Worm (Caenorhabditis elegans): Measurements from ENCODE around the gene Y17G7B.22.

The Y17G7B.22 gene

DNA sequence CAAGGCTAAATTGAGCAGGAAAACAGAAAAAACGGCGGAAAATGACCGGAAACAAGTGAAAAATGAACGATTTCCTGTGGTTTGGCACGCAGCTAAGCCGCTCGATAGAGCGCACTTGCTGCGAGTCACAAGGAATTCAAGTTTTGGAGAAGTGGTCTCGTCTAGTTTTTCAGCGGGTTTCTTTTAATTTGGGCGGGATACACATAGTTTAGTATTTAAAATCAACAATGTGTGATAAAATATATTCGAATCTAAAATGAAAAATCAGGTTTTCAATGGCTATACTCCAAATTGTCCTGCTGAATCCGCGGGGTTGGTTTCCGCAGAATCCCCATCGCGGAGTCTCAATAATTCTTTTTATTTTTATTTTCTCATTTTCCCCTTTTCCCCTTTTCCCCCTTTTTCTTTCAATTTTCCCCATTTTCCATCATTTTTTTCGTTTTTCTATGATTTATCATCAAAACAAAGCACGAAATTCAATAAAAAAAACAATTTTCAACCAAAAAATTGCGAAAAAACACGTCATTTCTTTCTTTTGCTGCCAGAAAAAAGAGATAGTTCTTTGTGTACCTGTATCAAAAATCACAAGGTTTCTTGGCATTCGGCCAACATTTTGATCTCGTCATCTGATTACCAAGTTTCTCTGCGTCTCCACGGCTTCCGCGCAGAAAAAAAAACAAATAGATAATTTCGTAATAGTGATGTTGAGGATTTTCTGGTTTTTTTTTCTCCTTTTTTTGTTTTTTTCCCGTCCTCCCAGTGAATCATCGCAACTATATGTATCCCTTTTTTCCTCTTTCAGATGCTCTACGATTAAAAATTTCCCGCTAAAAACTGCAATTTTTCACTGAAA, 25.5 kb upstream of the Y17G7B.22 start, which contains the start of gene ippk-1:
Gene ippk-1, plus strand, starts transcription at position 803 of the 853 bp plus-strand sequence.
- TF ChIP-seq tbx-11 (GFP tag; IDR thresholded peaks at IDR 0.05) (0 out of 2 replicates have a peak, but pooled peaks have one; percentile 54), hmbx-1 (tag; optimal IDR thresholded peaks at IDR 0.05) (no peak), ama-1 (optimal IDR thresholded peaks at IDR 0.05) (no peak), B0310.2 (tag; optimal IDR thresholded peaks at IDR 0.05) (peak; percentile 68), hnd-1 (tag; optimal IDR thresholded peaks at IDR 0.05) (peak; percentile 46), ets-7 (tag; optimal IDR thresholded peaks at IDR 0.05) (peak; percentile 73), flt-1 (GFP tag; IDR thresholded peaks at IDR 0.05) (no peak; the same call in 1 of the 2 replicates), tbx-37 (GFP tag; conservative IDR thresholded peaks at IDR 0.05) (no peak), ceh-13 (GFP tag; optimal IDR thresholded peaks at IDR 0.05) (peak; percentile 40), hmg-4 (GFP tag; optimal IDR thresholded peaks at IDR 0.05) (peak; percentile 51), sea-1 (GFP tag; conservative IDR thresholded peaks at IDR 0.05) (peak; percentile 74; the same call in 1 of the 2 replicates), aly-1 (tag; optimal IDR thresholded peaks at IDR 0.05) (no peak), tra-4 (tag; optimal IDR thresholded peaks at IDR 0.05) (peak; percentile 44), scrt-1 (GFP tag; IDR thresholded peaks at IDR 0.05) (no peak), ceh-36 (tag; optimal IDR thresholded peaks at IDR 0.05) (no peak), F13C5.2 (tag; optimal IDR thresholded peaks at IDR 0.05) (peak; percentile 71), pes-1 (GFP tag; IDR thresholded peaks at IDR 0.05) (peak; percentile 79)

- TF ChIP-seq ama-1 (optimal IDR thresholded peaks at IDR 0.05) (no peak), flt-1 (GFP tag; IDR thresholded peaks at IDR 0.05) (no peak), hmbx-1 (tag; optimal IDR thresholded peaks at IDR 0.05) (no peak), F13C5.2 (tag; optimal IDR thresholded peaks at IDR 0.05) (no peak), tbx-37 (GFP tag; conservative IDR thresholded peaks at IDR 0.05) (no peak), pes-1 (GFP tag; IDR thresholded peaks at IDR 0.05) (no peak), aly-1 (tag; optimal IDR thresholded peaks at IDR 0.05) (no peak), hnd-1 (tag; optimal IDR thresholded peaks at IDR 0.05) (no peak), hmg-4 (GFP tag; optimal IDR thresholded peaks at IDR 0.05) (no peak), ceh-13 (GFP tag; optimal IDR thresholded peaks at IDR 0.05) (no peak), ets-7 (tag; optimal IDR thresholded peaks at IDR 0.05) (no peak), scrt-1 (GFP tag; IDR thresholded peaks at IDR 0.05) (no peak), sea-1 (GFP tag; conservative IDR thresholded peaks at IDR 0.05) (no peak), B0310.2 (tag; optimal IDR thresholded peaks at IDR 0.05) (no peak), tra-4 (tag; optimal IDR thresholded peaks at IDR 0.05) (no peak), ceh-36 (tag; optimal IDR thresholded peaks at IDR 0.05) (no peak), tbx-11 (GFP tag; IDR thresholded peaks at IDR 0.05) (no peak)
Observed at ce11 chrII:12049281-12049680, 18.5 kb upstream of the Y17G7B.22 start, which contains the start of gene nadk-2. Gene nadk-2 (plus strand): TSS chrII:12049581.

DNA sequence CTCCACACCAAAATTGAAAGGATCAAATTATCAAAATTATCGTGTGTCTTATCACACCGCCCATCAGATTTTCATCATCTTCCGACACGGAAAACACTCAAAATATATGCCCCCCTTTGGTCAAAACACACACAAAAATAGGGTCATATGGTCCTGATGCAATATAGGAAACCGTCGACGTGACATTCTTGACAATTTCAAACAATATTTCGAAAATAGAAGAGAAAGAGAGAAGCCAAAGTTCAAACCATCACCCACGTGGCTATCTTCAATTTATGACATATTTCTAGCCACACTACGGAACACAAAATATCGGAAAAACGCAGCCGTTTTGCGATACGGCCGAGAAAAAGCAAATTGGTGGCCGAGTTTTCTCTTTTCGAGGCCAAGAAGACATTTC, 17.2 kb upstream of the Y17G7B.22 start:
- TF ChIP-seq B0310.2 (tag; optimal IDR thresholded peaks at IDR 0.05) = no peak
- TF ChIP-seq tbx-11 (GFP tag; IDR thresholded peaks at IDR 0.05) = no peak
- no peak for TF ChIP-seq aly-1 (tag; optimal IDR thresholded peaks at IDR 0.05)
- TF ChIP-seq scrt-1 (GFP tag; IDR thresholded peaks at IDR 0.05) = no peak
- TF ChIP-seq ceh-36 (tag; optimal IDR thresholded peaks at IDR 0.05) = no peak
- TF ChIP-seq sea-1 (GFP tag; conservative IDR thresholded peaks at IDR 0.05) = no peak
- no peak for TF ChIP-seq hmbx-1 (tag; optimal IDR thresholded peaks at IDR 0.05)
- no peak for TF ChIP-seq tbx-37 (GFP tag; conservative IDR thresholded peaks at IDR 0.05)
- no peak for TF ChIP-seq F13C5.2 (tag; optimal IDR thresholded peaks at IDR 0.05)
- no peak for TF ChIP-seq pes-1 (GFP tag; IDR thresholded peaks at IDR 0.05)
- no peak for TF ChIP-seq ceh-13 (GFP tag; optimal IDR thresholded peaks at IDR 0.05)
- no peak for TF ChIP-seq hnd-1 (tag; optimal IDR thresholded peaks at IDR 0.05)
- TF ChIP-seq ama-1 (optimal IDR thresholded peaks at IDR 0.05) = no peak
- TF ChIP-seq flt-1 (GFP tag; IDR thresholded peaks at IDR 0.05) = no peak
- TF ChIP-seq tra-4 (tag; optimal IDR thresholded peaks at IDR 0.05) = no peak
- no peak for TF ChIP-seq ets-7 (tag; optimal IDR thresholded peaks at IDR 0.05)
- no peak for TF ChIP-seq hmg-4 (GFP tag; optimal IDR thresholded peaks at IDR 0.05)

ce11 chrII:12051601-12052000, 16.2 kb upstream of the Y17G7B.22 start:
- TF ChIP-seq hmg-4 (GFP tag; optimal IDR thresholded peaks at IDR 0.05) = no peak
- no peak for TF ChIP-seq pes-1 (GFP tag; IDR thresholded peaks at IDR 0.05)
- TF ChIP-seq hnd-1 (tag; optimal IDR thresholded peaks at IDR 0.05) = no peak
- TF ChIP-seq B0310.2 (tag; optimal IDR thresholded peaks at IDR 0.05) = no peak
- no peak for TF ChIP-seq flt-1 (GFP tag; IDR thresholded peaks at IDR 0.05)
- no peak for TF ChIP-seq ama-1 (optimal IDR thresholded peaks at IDR 0.05)
- no peak for TF ChIP-seq tbx-11 (GFP tag; IDR thresholded peaks at IDR 0.05)

DNA sequence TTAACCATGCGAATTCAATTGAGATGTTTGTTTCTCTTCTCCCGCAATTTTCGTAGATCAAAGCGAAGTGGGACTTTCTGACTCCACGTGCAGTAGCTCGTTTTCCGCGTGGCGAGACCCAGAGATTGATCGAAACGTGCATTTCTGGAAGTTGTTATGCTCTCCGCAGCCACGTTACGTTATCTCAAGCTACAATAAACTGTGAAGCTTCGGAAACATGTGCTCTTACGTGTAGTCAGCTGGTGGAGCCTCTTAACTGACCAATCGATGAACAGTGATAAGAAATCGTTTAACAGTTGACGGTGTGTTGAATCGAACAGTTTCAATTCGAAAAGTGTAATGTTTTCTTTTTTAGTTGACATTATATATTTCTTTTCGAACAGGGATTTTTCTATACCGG, 15.7 kb upstream of the Y17G7B.22 start:
- no peak for TF ChIP-seq aly-1 (tag; optimal IDR thresholded peaks at IDR 0.05)
- TF ChIP-seq scrt-1 (GFP tag; IDR thresholded peaks at IDR 0.05) = no peak
- TF ChIP-seq ama-1 (optimal IDR thresholded peaks at IDR 0.05) = no peak
- TF ChIP-seq tra-4 (tag; optimal IDR thresholded peaks at IDR 0.05) = no peak
- no peak for TF ChIP-seq hmg-4 (GFP tag; optimal IDR thresholded peaks at IDR 0.05)
- TF ChIP-seq hmbx-1 (tag; optimal IDR thresholded peaks at IDR 0.05) = no peak
- TF ChIP-seq flt-1 (GFP tag; IDR thresholded peaks at IDR 0.05) = no peak
- no peak for TF ChIP-seq ceh-36 (tag; optimal IDR thresholded peaks at IDR 0.05)
- no peak for TF ChIP-seq B0310.2 (tag; optimal IDR thresholded peaks at IDR 0.05)
- TF ChIP-seq tbx-37 (GFP tag; conservative IDR thresholded peaks at IDR 0.05) = no peak

DNA sequence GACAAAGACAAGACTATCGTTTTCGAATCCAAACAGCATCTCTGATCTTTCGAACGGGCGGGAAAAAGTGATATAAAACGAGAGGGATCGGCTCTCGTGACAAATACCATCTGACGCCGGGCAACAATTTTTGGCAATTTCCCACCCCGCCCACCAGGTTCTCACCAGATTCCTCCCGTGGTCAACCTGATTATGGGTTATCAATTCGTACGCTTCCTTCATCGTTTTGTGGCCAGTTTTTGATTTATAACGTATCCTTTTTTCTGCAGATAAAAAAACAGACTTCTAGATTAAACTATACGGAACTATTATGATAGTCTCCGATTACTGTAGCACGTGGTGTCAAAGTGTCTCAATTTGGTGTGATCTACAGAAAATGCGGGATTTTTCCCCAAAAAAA, 14.9 kb upstream of the Y17G7B.22 start:
- TF ChIP-seq tbx-37 (GFP tag; conservative IDR thresholded peaks at IDR 0.05) (no peak), hnd-1 (tag; optimal IDR thresholded peaks at IDR 0.05) (no peak), ets-7 (tag; optimal IDR thresholded peaks at IDR 0.05) (no peak), flt-1 (GFP tag; IDR thresholded peaks at IDR 0.05) (no peak), tbx-11 (GFP tag; IDR thresholded peaks at IDR 0.05) (no peak), pes-1 (GFP tag; IDR thresholded peaks at IDR 0.05) (no peak), ceh-13 (GFP tag; optimal IDR thresholded peaks at IDR 0.05) (no peak), B0310.2 (tag; optimal IDR thresholded peaks at IDR 0.05) (no peak), ceh-36 (tag; optimal IDR thresholded peaks at IDR 0.05) (no peak), ama-1 (optimal IDR thresholded peaks at IDR 0.05) (no peak), tra-4 (tag; optimal IDR thresholded peaks at IDR 0.05) (no peak), sea-1 (GFP tag; conservative IDR thresholded peaks at IDR 0.05) (no peak), hmg-4 (GFP tag; optimal IDR thresholded peaks at IDR 0.05) (no peak), F13C5.2 (tag; optimal IDR thresholded peaks at IDR 0.05) (no peak), scrt-1 (GFP tag; IDR thresholded peaks at IDR 0.05) (no peak)

Measured in whole organism, early embryonic.